In the genomic region with DNA sequence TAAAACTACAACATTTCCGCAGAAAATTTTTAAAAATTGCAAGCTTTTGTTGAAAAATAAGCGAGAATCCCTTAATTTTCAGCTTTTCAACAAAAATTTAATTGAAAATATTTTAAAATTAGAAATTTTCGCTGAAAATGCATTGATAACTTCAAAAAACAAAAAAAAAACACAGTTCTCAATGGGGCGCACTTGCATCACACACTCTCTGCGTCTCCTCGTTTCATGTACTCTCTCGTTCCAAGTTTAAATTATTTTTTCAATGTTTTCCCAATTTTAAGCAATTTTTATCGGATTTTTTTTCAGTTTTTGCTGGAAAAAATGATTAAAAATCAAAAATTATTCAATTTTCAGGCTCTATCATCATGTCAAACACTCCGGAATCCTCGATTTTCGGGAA, we compare ENCODE assay signal across 8 worm cellular contexts.
A peak's percentile ranks its signal among the peaks of the same experiment; 100 is the strongest.
TF ChIP-seq lines count a peak whose summit lies in the region.

A gene (plus strand): TSS at position 345 of the 400 bp plus-strand sequence.

TF ChIP-seq in whole organism, L1 larva, 84 proteins besides CTCF, POLR2A, EP300 and RAD21 (continues in another document):
- TF ChIP-seq fkh-8 (tag; optimal IDR thresholded peaks at IDR 0.05; lab: Kevin White, UChicago), result peak; percentile 47
- TF ChIP-seq nhr-84 (tag; optimal IDR thresholded peaks at IDR 0.05; lab: Kevin White, UChicago), result no peak
- TF ChIP-seq ztf-11 (tag; optimal IDR thresholded peaks at IDR 0.05; lab: Kevin White, UChicago), result no peak
- TF ChIP-seq elt-2 (tag; optimal IDR thresholded peaks at IDR 0.05; lab: Kevin White, UChicago), result no peak
- no peak for TF ChIP-seq mab-9 (GFP tag; IDR thresholded peaks at IDR 0.05; lab: Robert Waterston, UW)
- no peak for TF ChIP-seq nhr-20 (tag; optimal IDR thresholded peaks at IDR 0.05; lab: Kevin White, UChicago)
- peak; percentile 2 for TF ChIP-seq F16B12.6 (tag; optimal IDR thresholded peaks at IDR 0.05; lab: Kevin White, UChicago)
- no peak for TF ChIP-seq pag-3 (tag; optimal IDR thresholded peaks at IDR 0.05; lab: Kevin White, UChicago; ENCODE audit: borderline replicate concordance, insufficient read depth)
- peak; percentile 71 to 81 for TF ChIP-seq lsy-2 (tag; optimal IDR thresholded peaks at IDR 0.05; lab: Kevin White, UChicago)
- TF ChIP-seq efl-3 (GFP tag; optimal IDR thresholded peaks at IDR 0.05; lab: Kevin White, UChicago), result no peak
- peak; percentile 44 for TF ChIP-seq unc-86 (tag; optimal IDR thresholded peaks at IDR 0.05; lab: Kevin White, UChicago)

TF ChIP-seq in whole organism, L2 larva, 48 proteins besides CTCF, POLR2A, EP300 and RAD21 (continues in another document):
- TF ChIP-seq nhr-21 (tag; optimal IDR thresholded peaks at IDR 0.05; lab: Kevin White, UChicago) (no peak), lsy-2 (tag; optimal IDR thresholded peaks at IDR 0.05; lab: Kevin White, UChicago) (peak; percentile 19 to 75), snpc-4 (tag; optimal IDR thresholded peaks at IDR 0.05; lab: Kevin White, UChicago) (peak; percentile 46), nhr-10 (tag; optimal IDR thresholded peaks at IDR 0.05; lab: Kevin White, UChicago) (no peak), mdl-1 (tag; optimal IDR thresholded peaks at IDR 0.05; lab: Kevin White, UChicago) (no peak), C34F6.9 (tag; optimal IDR thresholded peaks at IDR 0.05; lab: Kevin White, UChicago) (peak; percentile 39), nhr-6 (tag; optimal IDR thresholded peaks at IDR 0.05; lab: Kevin White, UChicago) (peak; percentile 60), gmeb-1 (tag; optimal IDR thresholded peaks at IDR 0.05; lab: Kevin White, UChicago) (peak; percentile 77), ceh-16 (tag; optimal IDR thresholded peaks at IDR 0.05; lab: Kevin White, UChicago) (no peak), sma-3 (GFP tag; optimal IDR thresholded peaks at IDR 0.05; lab: Kevin White, UChicago) (no peak), aly-2 (tag; optimal IDR thresholded peaks at IDR 0.05; lab: Kevin White, UChicago) (no peak)

TF ChIP-seq in whole organism, L3 larva, 47 proteins besides CTCF, POLR2A, EP300 and RAD21 (continues in another document):
- TF ChIP-seq nhr-25 (tag; optimal IDR thresholded peaks at IDR 0.05; lab: Kevin White, UChicago), result peak; percentile 1
- no peak for TF ChIP-seq unc-62 (GFP tag; optimal IDR thresholded peaks at IDR 0.05; lab: Kevin White, UChicago)
- no peak for TF ChIP-seq unc-39 (tag; optimal IDR thresholded peaks at IDR 0.05; lab: Kevin White, UChicago)
- no peak for TF ChIP-seq zag-1 (tag; optimal IDR thresholded peaks at IDR 0.05; lab: Kevin White, UChicago)
- no peak for TF ChIP-seq jun-1 (tag; optimal IDR thresholded peaks at IDR 0.05; lab: Kevin White, UChicago)
- TF ChIP-seq nhr-23 (tag; optimal IDR thresholded peaks at IDR 0.05; lab: Kevin White, UChicago), result peak; percentile 55
- TF ChIP-seq sea-2 (GFP tag; optimal IDR thresholded peaks at IDR 0.05; lab: Kevin White, UChicago), result no peak
- peak; percentile 50 for TF ChIP-seq nfya-1 (tag; optimal IDR thresholded peaks at IDR 0.05; lab: Kevin White, UChicago; ENCODE audit: insufficient read depth)
- peak; percentile 80 for TF ChIP-seq lin-15B (tag; optimal IDR thresholded peaks at IDR 0.05; lab: Kevin White, UChicago)
- peak; percentile 8 for TF ChIP-seq elt-2 (tag; optimal IDR thresholded peaks at IDR 0.05; lab: Kevin White, UChicago)
- no peak for TF ChIP-seq nhr-28 (tag; optimal IDR thresholded peaks at IDR 0.05; lab: Kevin White, UChicago)

TF ChIP-seq in whole organism, L4 larva, 104 proteins besides CTCF, POLR2A, EP300 and RAD21 (continues in another document):
- TF ChIP-seq lsy-2 (tag; optimal IDR thresholded peaks at IDR 0.05; lab: Kevin White, UChicago), result peak in 1 of 2 experiments; percentile 81
- TF ChIP-seq lin-13 (GFP tag; optimal IDR thresholded peaks at IDR 0.05; lab: Kevin White, UChicago), result no peak
- TF ChIP-seq skn-1 (tag; optimal IDR thresholded peaks at IDR 0.05; lab: Kevin White, UChicago), result no peak
- TF ChIP-seq lin-38 (GFP tag; IDR thresholded peaks at IDR 0.05; lab: Robert Waterston, UW), result peak; percentile 98
- no peak for TF ChIP-seq nhr-6 (tag; optimal IDR thresholded peaks at IDR 0.05; lab: Kevin White, UChicago)
- no peak for TF ChIP-seq jun-1 (tag; optimal IDR thresholded peaks at IDR 0.05; lab: Kevin White, UChicago)
- no peak for TF ChIP-seq arid-1 (GFP tag; conservative IDR thresholded peaks at IDR 0.05; lab: Robert Waterston, UW)
- TF ChIP-seq mdt-29 (GFP tag; IDR thresholded peaks at IDR 0.05; lab: Robert Waterston, UW), result no peak
- TF ChIP-seq nhr-237 (tag; optimal IDR thresholded peaks at IDR 0.05; lab: Kevin White, UChicago), result no peak
- no peak for TF ChIP-seq daf-16 (GFP tag; optimal IDR thresholded peaks at IDR 0.05; lab: Kevin White, UChicago)
- TF ChIP-seq daf-16 (tag; optimal IDR thresholded peaks at IDR 0.05; lab: Kevin White, UChicago), result no peak
- no peak for TF ChIP-seq nhr-76 (tag; optimal IDR thresholded peaks at IDR 0.05; lab: Kevin White, UChicago)

TF ChIP-seq in whole organism, early embryonic, 17 proteins besides CTCF, POLR2A, EP300 and RAD21:
- TF ChIP-seq ceh-36 (tag; optimal IDR thresholded peaks at IDR 0.05; lab: Kevin White, UChicago) (no peak), F13C5.2 (tag; optimal IDR thresholded peaks at IDR 0.05; lab: Kevin White, UChicago) (peak; percentile 43)

TF ChIP-seq in whole organism, late embryonic, 69 proteins besides CTCF, POLR2A, EP300 and RAD21:
- TF ChIP-seq sox-4 (tag; optimal IDR thresholded peaks at IDR 0.05; lab: Kevin White, UChicago), result no peak
- peak; percentile 3 for TF ChIP-seq nfya-1 (tag; optimal IDR thresholded peaks at IDR 0.05; lab: Kevin White, UChicago)

TF ChIP-seq in whole organism, mixed stage, embryonic, 35 proteins besides CTCF, POLR2A, EP300 and RAD21:
- TF ChIP-seq zip-8 (tag; optimal IDR thresholded peaks at IDR 0.05; lab: Kevin White, UChicago) (no peak), pha-4 (tag; optimal IDR thresholded peaks at IDR 0.05; lab: Kevin White, UChicago) (peak; percentile 5)

TF ChIP-seq in whole organism, young adult, 124 proteins besides CTCF, POLR2A, EP300 and RAD21 (continues in another document):
- TF ChIP-seq F23B12.7 (tag; optimal IDR thresholded peaks at IDR 0.05; lab: Kevin White, UChicago; ENCODE audit: insufficient read depth), result no peak
- no peak for TF ChIP-seq bed-1 (GFP tag; IDR thresholded peaks at IDR 0.05; lab: Robert Waterston, UW)
- no peak for TF ChIP-seq snpc-4 (GFP tag; optimal IDR thresholded peaks at IDR 0.05; lab: Kevin White, UChicago)
- peak; percentile 18 to 50 (median 38) for TF ChIP-seq snpc-4 (tag; optimal IDR thresholded peaks at IDR 0.05; lab: Kevin White, UChicago)
- no peak for TF ChIP-seq Y53F4B.3 (GFP tag; IDR thresholded peaks at IDR 0.05; lab: Robert Waterston, UW)
- peak; percentile 59 for TF ChIP-seq rcor-1 (GFP tag; IDR thresholded peaks at IDR 0.05; lab: Robert Waterston, UW)
- TF ChIP-seq madf-10 (tag; optimal IDR thresholded peaks at IDR 0.05; lab: Kevin White, UChicago), result no peak
- no peak for TF ChIP-seq cebp-1 (GFP tag; IDR thresholded peaks at IDR 0.05; lab: Robert Waterston, UW)
- peak; percentile 27 for TF ChIP-seq cebp-1 (tag; optimal IDR thresholded peaks at IDR 0.05; lab: Kevin White, UChicago)
- no peak for TF ChIP-seq aptf-2 (GFP tag; conservative IDR thresholded peaks at IDR 0.05; lab: Robert Waterston, UW)
- no peak for TF ChIP-seq nfya-2 (GFP tag; IDR thresholded peaks at IDR 0.05; lab: Robert Waterston, UW)
- peak; percentile 41 for TF ChIP-seq snpc-1.3 (tag; optimal IDR thresholded peaks at IDR 0.05; lab: Kevin White, UChicago; ENCODE audit: insufficient read depth)
- no peak for TF ChIP-seq Y79H2A.3 (GFP tag; conservative IDR thresholded peaks at IDR 0.05; lab: Robert Waterston, UW)
- no peak for TF ChIP-seq mel-28 (tag; optimal IDR thresholded peaks at IDR 0.05; lab: Kevin White, UChicago; ENCODE audit: borderline replicate concordance)
- TF ChIP-seq nhr-80 (tag; optimal IDR thresholded peaks at IDR 0.05; lab: Kevin White, UChicago), result no peak
- TF ChIP-seq cebp-2 (GFP tag; IDR thresholded peaks at IDR 0.05; lab: Robert Waterston, UW), result no peak
- TF ChIP-seq madf-3 (GFP tag; IDR thresholded peaks at IDR 0.05; lab: Robert Waterston, UW), result no peak
- no peak for TF ChIP-seq ceh-58 (GFP tag; IDR thresholded peaks at IDR 0.05; lab: Robert Waterston, UW)
- TF ChIP-seq lin-35 (GFP tag; optimal IDR thresholded peaks at IDR 0.05; lab: Kevin White, UChicago), result peak in 1 of 3 experiments; percentile 24
- TF ChIP-seq attf-6 (GFP tag; IDR thresholded peaks at IDR 0.05; lab: Robert Waterston, UW), result peak; percentile 40; the same call in 1 of the 2 replicates
- no peak for TF ChIP-seq fkh-3 (tag; optimal IDR thresholded peaks at IDR 0.05; lab: Kevin White, UChicago)
- no peak for TF ChIP-seq snpc-1.1 (tag; optimal IDR thresholded peaks at IDR 0.05; lab: Kevin White, UChicago; ENCODE audit: insufficient read depth)
- TF ChIP-seq somi-1 (GFP tag; optimal IDR thresholded peaks at IDR 0.05; lab: Kevin White, UChicago), result no peak
- TF ChIP-seq lin-54 (GFP tag; optimal IDR thresholded peaks at IDR 0.05; lab: Kevin White, UChicago), result peak; percentile 72
- TF ChIP-seq F22D6.2 (tag; optimal IDR thresholded peaks at IDR 0.05; lab: Kevin White, UChicago), result no peak
- peak; percentile 36 for TF ChIP-seq lsl-1 (GFP tag; optimal IDR thresholded peaks at IDR 0.05; lab: Kevin White, UChicago)
- no peak for TF ChIP-seq lag-1 (GFP tag; IDR thresholded peaks at IDR 0.05; lab: Robert Waterston, UW)
- TF ChIP-seq pbrm-1 (GFP tag; IDR thresholded peaks at IDR 0.05; lab: Robert Waterston, UW), result no peak
- no peak for TF ChIP-seq ztf-25 (GFP tag; IDR thresholded peaks at IDR 0.05; lab: Robert Waterston, UW)
- peak; percentile 32; the same call in 1 of the 2 replicates for TF ChIP-seq K11D2.4 (GFP tag; IDR thresholded peaks at IDR 0.05; lab: Robert Waterston, UW)
- no peak for TF ChIP-seq nhr-120 (GFP tag; IDR thresholded peaks at IDR 0.05; lab: Robert Waterston, UW)
- no peak for TF ChIP-seq ceh-79 (tag; optimal IDR thresholded peaks at IDR 0.05; lab: Kevin White, UChicago)
- TF ChIP-seq rec-8 (tag; optimal IDR thresholded peaks at IDR 0.05; lab: Kevin White, UChicago), result no peak
- TF ChIP-seq rpc-1 (optimal IDR thresholded peaks at IDR 0.05; lab: Kevin White, UChicago), result no peak
- no peak for TF ChIP-seq rpc-1 (tag; optimal IDR thresholded peaks at IDR 0.05; lab: Kevin White, UChicago)
- no peak for TF ChIP-seq dpl-1 (GFP tag; optimal IDR thresholded peaks at IDR 0.05; lab: Kevin White, UChicago)
- no peak for TF ChIP-seq ztf-6 (GFP tag; IDR thresholded peaks at IDR 0.05; lab: Robert Waterston, UW)
- TF ChIP-seq B0019.2 (GFP tag; conservative IDR thresholded peaks at IDR 0.05; lab: Robert Waterston, UW), result no peak
- no peak for TF ChIP-seq ztf-26 (tag; optimal IDR thresholded peaks at IDR 0.05; lab: Kevin White, UChicago)
- no peak for TF ChIP-seq F37B4.10 (GFP tag; IDR thresholded peaks at IDR 0.05; lab: Robert Waterston, UW)
- no peak for TF ChIP-seq let-526 (GFP tag; IDR thresholded peaks at IDR 0.05; lab: Robert Waterston, UW)
- TF ChIP-seq D2030.7 (GFP tag; IDR thresholded peaks at IDR 0.05; lab: Robert Waterston, UW), result peak; percentile 49
